Worm (Caenorhabditis elegans): ENCODE data around the gene C04G6.13.

- no peak for TF ChIP-seq ztf-23 (GFP tag; IDR thresholded peaks at IDR 0.05)
- no peak for TF ChIP-seq ztf-29 (GFP tag; IDR thresholded peaks at IDR 0.05)
- no peak for TF ChIP-seq tab-1 (GFP tag; IDR thresholded peaks at IDR 0.05)
- no peak for TF ChIP-seq flt-1 (GFP tag; IDR thresholded peaks at IDR 0.05)
- TF ChIP-seq med-1 (GFP tag; optimal IDR thresholded peaks at IDR 0.05; ENCODE audit: insufficient read depth) = no peak
These were observed 26.6 kb downstream of the C04G6.13 start for ce11 chrII:5120612-5121011.
